Worm (Caenorhabditis elegans) whole organism, early embryonic: ENCODE measurements around the gene egl-18.

Source experiments
- ama-1 ChIP-seq: fragments of 150-350 bp; optimal IDR thresholded peaks from 2 replicates; lab custom pipeline; 2014
- hmg-4 ChIP-seq: fragments of 200-800 bp; sonication (Bioruptor generic); optimal IDR thresholded peaks from 2 replicates; lab custom pipeline; 2018; ENCODE audit warnings: mild to moderate bottlenecking, missing genetic modification characterization, missing compliant biosample characterization
- pes-1 ChIP-seq: fragments of 200-800 bp; sonication (Bioruptor generic); IDR thresholded peaks from 2 replicates; pipeline ENCODE4 v1.3.6; 2022; ENCODE audit warnings: missing genetic modification reagents, missing genetic modification characterization, missing compliant biosample characterization
- sea-1 ChIP-seq: fragments of 200-800 bp; sonication (Bioruptor generic); conservative IDR thresholded peaks from 2 replicates; pipeline ENCODE4 v1.3.6; 2022; ENCODE audit warnings: missing genetic modification characterization, missing compliant biosample characterization

DNA sequence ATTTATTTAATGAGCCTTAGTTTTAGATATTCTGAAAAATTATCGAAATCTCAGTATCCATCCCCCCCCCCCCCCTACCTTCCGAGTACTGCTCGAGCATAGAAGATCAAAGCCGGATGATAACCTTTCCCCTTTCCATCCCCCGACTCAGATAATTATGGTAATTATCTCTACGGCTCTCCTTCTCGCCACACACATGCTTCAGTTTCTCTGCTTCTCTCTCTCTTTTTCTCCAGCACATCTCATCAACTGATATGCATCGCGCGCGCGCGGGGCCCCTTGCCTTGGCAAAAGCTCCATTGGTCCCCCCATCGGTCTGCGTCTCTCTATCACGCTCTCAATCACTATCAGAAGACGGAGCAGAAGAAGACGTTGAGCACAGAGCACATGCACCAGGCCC, 4.6 kb downstream of the egl-18 start:
- TF ChIP-seq sea-1 (GFP tag; lab: Robert Waterston, UW) (0 out of 2 replicates have a peak, but pooled peaks have one; percentile 30), hmg-4 (GFP tag; lab: Kevin White, UChicago) (no peak), pes-1 (GFP tag; lab: Robert Waterston, UW) (no peak), ama-1 (lab: Kevin White, UChicago) (no peak)
